Worm (Caenorhabditis elegans): ENCODE data around the gene Y66H1A.5.

Y66H1A.5 gene

DNA sequence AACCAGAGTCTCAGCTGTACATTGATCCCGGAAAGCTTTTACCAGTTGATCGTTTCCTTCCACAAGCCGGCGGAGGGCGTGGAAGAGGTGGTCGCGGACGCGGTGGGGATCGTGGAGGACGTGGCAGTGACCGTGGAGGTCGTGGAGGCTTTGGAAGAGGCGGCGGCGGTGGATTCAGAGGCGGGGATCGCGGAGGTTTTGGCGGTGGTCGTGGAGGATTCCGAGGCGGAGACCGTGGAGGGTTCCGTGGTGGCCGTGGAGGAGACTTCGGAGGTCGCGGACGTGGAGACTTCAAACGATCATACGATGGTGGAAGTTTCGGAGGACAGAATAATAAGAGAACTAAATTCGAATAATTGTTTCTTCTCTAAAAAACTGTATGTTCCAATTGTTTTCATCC, 2.3 kb downstream of the Y66H1A.5 start:
- no peak for TF ChIP-seq ttx-3 (tag; optimal IDR thresholded peaks at IDR 0.05)
- no peak for TF ChIP-seq ceh-2 (tag; optimal IDR thresholded peaks at IDR 0.05)
- no peak for TF ChIP-seq nhr-232 (tag; optimal IDR thresholded peaks at IDR 0.05)
- no peak for TF ChIP-seq fkh-6 (tag; optimal IDR thresholded peaks at IDR 0.05)
- no peak for TF ChIP-seq pha-2 (tag; optimal IDR thresholded peaks at IDR 0.05)
- no peak for TF ChIP-seq K09A11.1 (tag; optimal IDR thresholded peaks at IDR 0.05; ENCODE audit: insufficient read depth)
- no peak for TF ChIP-seq lin-11 (tag; optimal IDR thresholded peaks at IDR 0.05)

DNA sequence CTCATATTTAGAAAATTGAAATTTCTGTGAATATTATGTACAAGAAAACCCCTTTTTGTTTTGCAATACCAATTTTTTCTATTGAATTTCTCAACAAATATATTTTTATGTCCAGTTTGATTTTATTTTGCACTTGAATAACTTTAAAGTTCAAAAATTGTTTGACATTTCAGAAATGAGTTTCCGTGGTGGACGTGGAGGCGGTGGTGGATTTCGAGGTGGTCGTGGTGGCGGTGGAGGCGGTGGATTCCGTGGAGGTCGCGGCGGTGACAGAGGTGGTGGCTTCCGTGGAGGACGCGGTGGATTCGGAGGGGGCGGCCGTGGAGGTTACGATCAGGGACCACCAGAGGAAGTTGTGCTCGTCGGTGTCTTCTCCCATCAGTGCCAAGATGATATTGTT, 2.9 kb downstream of the Y66H1A.5 start, which contains the start of gene garr-1:
garr-1 (plus strand) TSS at position 174 of the 400 bp plus-strand sequence.
- TF ChIP-seq pax-1 (tag; optimal IDR thresholded peaks at IDR 0.05) (no peak), odd-2 (tag; optimal IDR thresholded peaks at IDR 0.05) (no peak), pqm-1 (tag; optimal IDR thresholded peaks at IDR 0.05) (no peak), pros-1 (tag; optimal IDR thresholded peaks at IDR 0.05) (no peak), pat-9 (tag; optimal IDR thresholded peaks at IDR 0.05) (no peak), nhr-11 (tag; optimal IDR thresholded peaks at IDR 0.05) (no peak), ztf-16 (tag; optimal IDR thresholded peaks at IDR 0.05) (no peak), dmd-4 (tag; optimal IDR thresholded peaks at IDR 0.05; ENCODE audit: borderline replicate concordance) (no peak), C08G9.2 (tag; optimal IDR thresholded peaks at IDR 0.05) (no peak), K02D7.2 (tag; optimal IDR thresholded peaks at IDR 0.05) (no peak), ceh-9 (tag; optimal IDR thresholded peaks at IDR 0.05) (no peak)

DNA sequence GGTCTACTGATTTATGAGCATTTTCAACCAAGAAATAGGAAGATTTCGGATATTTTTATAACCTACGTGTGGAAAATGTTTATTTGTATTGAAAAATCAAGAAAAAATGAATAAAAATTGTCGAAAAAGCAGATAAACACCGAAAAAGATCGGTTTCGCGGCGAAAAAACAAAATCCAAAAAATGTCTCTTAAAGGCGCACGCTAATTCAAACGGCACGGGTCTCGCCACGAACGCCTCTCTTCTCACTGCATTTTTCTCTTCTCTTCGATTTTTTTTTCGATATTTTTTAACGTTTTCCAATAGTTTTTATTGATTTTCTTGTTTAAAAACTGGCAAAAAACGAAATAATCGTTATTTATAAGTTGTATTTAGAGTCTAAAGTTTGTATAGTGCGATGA, 3.4 kb downstream of the Y66H1A.5 start:
- TF ChIP-seq ceh-48 (tag; optimal IDR thresholded peaks at IDR 0.05) (peak; percentile 56), ceh-6 (GFP tag; optimal IDR thresholded peaks at IDR 0.05) (no peak), hlh-15 (tag; optimal IDR thresholded peaks at IDR 0.05) (no peak), nfya-1 (tag; optimal IDR thresholded peaks at IDR 0.05) (peak; percentile 11), sox-2 (GFP tag; IDR thresholded peaks at IDR 0.05) (no peak)

DNA sequence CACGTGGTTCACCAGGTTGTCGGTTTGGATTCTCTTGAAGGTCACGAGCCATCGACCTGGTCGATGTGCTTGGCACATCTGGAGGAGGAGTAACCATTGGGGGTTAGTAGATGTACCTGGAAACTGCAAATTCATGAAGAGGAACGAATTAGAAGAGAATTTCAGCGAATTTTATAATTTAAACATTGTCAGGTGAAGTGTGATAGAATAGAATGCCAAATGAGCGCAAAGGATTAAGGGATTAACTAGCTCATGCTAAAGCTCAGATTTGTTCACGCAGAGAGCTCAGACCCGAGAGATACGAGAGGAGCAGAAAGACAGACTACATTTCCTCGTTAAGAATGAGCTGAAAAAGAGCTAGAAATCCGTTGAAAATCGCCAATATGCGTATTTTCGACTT, 3.9 kb downstream of the Y66H1A.5 start, which contains the start of gene daf-18:
daf-18 (minus strand) TSS at position 126 of the 400 bp plus-strand sequence.
- TF ChIP-seq tbx-7 (tag; optimal IDR thresholded peaks at IDR 0.05): no peak
- TF ChIP-seq dve-1 (tag; optimal IDR thresholded peaks at IDR 0.05): peak; percentile 3
- no peak for TF ChIP-seq ceh-18 (tag; optimal IDR thresholded peaks at IDR 0.05)
- TF ChIP-seq unc-3 (GFP tag; conservative IDR thresholded peaks at IDR 0.05): no peak
- no peak for TF ChIP-seq unc-3 (tag; optimal IDR thresholded peaks at IDR 0.05)

DNA sequence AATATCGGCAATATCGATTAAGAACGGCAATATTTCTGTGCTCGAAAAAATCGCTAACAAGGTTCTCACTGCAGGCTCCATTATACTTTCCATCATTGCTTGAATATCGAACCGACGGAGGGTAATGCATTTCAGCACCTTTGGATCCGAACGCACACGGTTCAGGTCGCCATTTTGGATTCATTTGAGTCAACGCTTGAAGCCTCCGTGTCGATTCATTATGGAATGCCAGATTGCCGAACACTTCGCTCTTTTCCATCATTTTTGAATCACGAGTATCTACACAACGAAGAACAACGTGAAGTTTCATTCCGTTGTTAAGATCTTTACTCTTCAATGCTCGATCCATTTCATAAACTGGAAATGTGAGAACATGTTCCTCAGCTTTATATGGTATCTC, 6.8 kb downstream of the Y66H1A.5 start:
- TF ChIP-seq ceh-9 (tag; optimal IDR thresholded peaks at IDR 0.05) (no peak), pha-2 (tag; optimal IDR thresholded peaks at IDR 0.05) (no peak), ceh-45 (GFP tag; IDR thresholded peaks at IDR 0.05) (no peak), ztf-16 (tag; optimal IDR thresholded peaks at IDR 0.05) (no peak), ceh-31 (tag; optimal IDR thresholded peaks at IDR 0.05) (no peak), elt-4 (tag; optimal IDR thresholded peaks at IDR 0.05) (no peak), hlh-15 (tag; optimal IDR thresholded peaks at IDR 0.05) (no peak), ceh-22 (tag; optimal IDR thresholded peaks at IDR 0.05) (no peak), che-1 (tag; optimal IDR thresholded peaks at IDR 0.05) (no peak), ceh-48 (tag; optimal IDR thresholded peaks at IDR 0.05) (no peak)

DNA sequence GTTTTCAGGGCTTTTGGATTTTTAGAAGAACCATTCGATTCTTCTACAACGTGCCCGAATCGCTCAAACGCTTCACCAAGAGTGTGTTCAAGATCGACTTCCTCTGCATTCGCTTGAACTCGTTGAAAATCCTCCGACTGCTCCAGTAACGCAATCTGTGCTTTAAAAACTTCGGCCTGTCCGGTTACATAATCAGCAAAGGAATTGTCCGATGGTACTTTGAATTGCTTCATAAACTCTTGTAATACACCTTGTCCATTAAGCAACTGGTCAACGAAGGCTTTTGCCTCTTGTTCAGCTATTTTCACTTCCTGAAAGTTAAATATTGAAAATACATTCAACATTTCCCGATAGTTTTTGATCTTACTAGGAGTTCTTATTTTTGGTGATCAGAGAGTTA, 8.2 kb downstream of the Y66H1A.5 start:
- TF ChIP-seq ceh-18 (tag; optimal IDR thresholded peaks at IDR 0.05): no peak
- no peak for TF ChIP-seq ceh-2 (tag; optimal IDR thresholded peaks at IDR 0.05)
- no peak for TF ChIP-seq che-1 (tag; optimal IDR thresholded peaks at IDR 0.05)
- TF ChIP-seq hlh-13 (GFP tag; optimal IDR thresholded peaks at IDR 0.05): no peak
- no peak for TF ChIP-seq C08G9.2 (tag; optimal IDR thresholded peaks at IDR 0.05)
- no peak for TF ChIP-seq ceh-45 (GFP tag; IDR thresholded peaks at IDR 0.05)
- no peak for TF ChIP-seq ztf-16 (tag; optimal IDR thresholded peaks at IDR 0.05)

Measured in whole organism, late embryonic.